Worm (Caenorhabditis elegans) whole organism, L4/young adult: ENCODE data around the gene M02B7.7.

Experiments
- W03F9.2 ChIP-seq: fragments of 150-350 bp; optimal IDR thresholded peaks from 2 replicates; lab custom pipeline; 2014; ENCODE audit warnings: missing biosample characterization, missing genetic modification characterization
- him-1 ChIP-seq: sonication (generic microtip); optimal IDR thresholded peaks from 2 replicates; lab custom pipeline; 2016; ENCODE audit warnings: missing genotype, missing genetic modification reagents, missing genetic modification characterization, missing compliant biosample characterization

DNA sequence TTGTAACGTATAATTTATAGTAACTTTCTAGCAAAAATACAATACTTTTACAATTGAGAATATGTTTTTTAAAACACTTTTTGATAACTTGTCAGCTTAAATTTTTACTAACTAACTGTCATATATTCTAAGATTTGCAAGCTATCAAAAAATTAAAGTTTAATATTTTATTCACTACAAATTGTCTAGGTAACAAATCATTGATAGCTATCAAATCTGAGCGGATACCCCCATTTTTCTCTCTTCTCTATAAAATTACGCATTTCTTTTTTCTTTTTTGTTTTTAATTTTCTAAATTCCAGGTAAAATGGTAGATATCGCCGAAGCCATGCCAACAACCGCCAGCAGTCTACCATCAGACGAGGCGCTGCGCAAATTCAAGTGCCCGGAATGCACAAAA lies 48.6 kb upstream of the M02B7.7 start, which contains the start of gene zag-1:
- TF ChIP-seq him-1 (tag; lab: Kevin White, UChicago) (no peak), W03F9.2 (tag; lab: Kevin White, UChicago) (no peak)
